Fruit fly (Drosophila melanogaster) whole organism, embryonic: ENCODE data around the gene CG16985.
A peak's percentile ranks its signal among the peaks of the same experiment; 100 is the strongest.

ENCODE experiments used
- Aef1 ChIP-seq: fragments of 200-800 bp; sonication (Bioruptor generic); IDR thresholded peaks from 3 replicates; pipeline ENCODE4 v1.3.6; 2022; ENCODE audit warnings: missing biosample characterization, missing genetic modification characterization
- Bdp1 ChIP-seq: fragments of 200-800 bp; sonication (Bioruptor generic); optimal IDR thresholded peaks from 3 replicates; lab custom pipeline; 2016; ENCODE audit warnings: missing biosample characterization, missing genetic modification characterization
- CG10267 ChIP-seq: fragments of 200-800 bp; sonication (Bioruptor generic); optimal IDR thresholded peaks from 2 replicates; lab custom pipeline; 2018; ENCODE audit warnings: missing biosample characterization, mild to moderate bottlenecking, missing genetic modification characterization, moderate library complexity
- CG10431 ChIP-seq: fragments of 200-800 bp; sonication (Bioruptor generic); optimal IDR thresholded peaks from 3 replicates; lab custom pipeline; 2018; ENCODE audit warnings: missing biosample characterization, mild to moderate bottlenecking, missing genetic modification characterization
- CG10565 ChIP-seq: fragments of 200-800 bp; sonication (Bioruptor generic); optimal IDR thresholded peaks from 3 replicates; lab custom pipeline; 2016; ENCODE audit warnings: missing biosample characterization, mild to moderate bottlenecking, missing genetic modification characterization
- CG10654 ChIP-seq: fragments of 200-800 bp; sonication (Bioruptor generic); optimal IDR thresholded peaks from 2 replicates; lab custom pipeline; 2016; ENCODE audit warnings: missing biosample characterization, missing genetic modification characterization
- CG16813 ChIP-seq: fragments of 200-800 bp; sonication (Bioruptor generic); IDR thresholded peaks from 3 replicates; pipeline ENCODE4 v1.3.6; 2022; ENCODE audit warnings: missing biosample characterization, missing genetic modification characterization; ENCODE audit not compliant: partially characterized antibody
- CG17385 ChIP-seq: fragments of 200-800 bp; sonication (Bioruptor generic); optimal IDR thresholded peaks from 3 replicates; lab custom pipeline; 2018; ENCODE audit warnings: missing biosample characterization, mild to moderate bottlenecking, missing genetic modification characterization
- CG17802 ChIP-seq: fragments of 200-800 bp; sonication (Bioruptor generic); optimal IDR thresholded peaks from 2 replicates; lab custom pipeline; 2018; ENCODE audit warnings: missing biosample characterization, mild to moderate bottlenecking, missing genetic modification characterization, moderate library complexity
- CG17829 ChIP-seq: fragments of 200-800 bp; optimal IDR thresholded peaks from 2 replicates; lab custom pipeline; 2019; ENCODE audit warnings: missing biosample characterization, mild to moderate bottlenecking, missing genetic modification characterization, moderate library complexity
- CG2116 ChIP-seq: fragments of 200-800 bp; sonication (Bioruptor generic); optimal IDR thresholded peaks from 3 replicates; lab custom pipeline; 2018; ENCODE audit warnings: missing biosample characterization, mild to moderate bottlenecking, missing genetic modification characterization
- CG2120 ChIP-seq: fragments of 200-800 bp; sonication (Bioruptor generic); optimal IDR thresholded peaks from 3 replicates; lab custom pipeline; 2016; ENCODE audit warnings: missing biosample characterization, missing genetic modification characterization
- CG2678 ChIP-seq: fragments of 200-800 bp; sonication (Bioruptor generic); optimal IDR thresholded peaks from 3 replicates; lab custom pipeline; 2019; ENCODE audit warnings: missing biosample characterization, mild to moderate bottlenecking, missing genetic modification characterization, moderate library complexity
- CG2712 ChIP-seq: fragments of 200-800 bp; optimal IDR thresholded peaks from 3 replicates; lab custom pipeline; 2019; ENCODE audit warnings: missing biosample characterization, mild to moderate bottlenecking, missing genetic modification characterization, moderate library complexity
- CG30403 ChIP-seq: fragments of 200-800 bp; sonication (Bioruptor generic); optimal IDR thresholded peaks from 3 replicates; lab custom pipeline; 2016; ENCODE audit warnings: missing biosample characterization, missing genetic modification characterization
- CG4282 ChIP-seq: fragments of 200-800 bp; sonication (Bioruptor generic); optimal IDR thresholded peaks from 2 replicates; lab custom pipeline; 2016; ENCODE audit warnings: missing biosample characterization, missing genetic modification characterization
- CG4404 ChIP-seq: fragments of 200-800 bp; sonication (Bioruptor generic); IDR thresholded peaks from 2 replicates; pipeline ENCODE4 v1.3.6; 2022; ENCODE audit warnings: missing biosample characterization, missing genetic modification characterization
- CG4820 ChIP-seq: fragments of 200-800 bp; sonication (Bioruptor generic); optimal IDR thresholded peaks from 3 replicates; lab custom pipeline; 2016; ENCODE audit warnings: missing biosample characterization, missing genetic modification characterization
- CG6272 ChIP-seq: fragments of 200-800 bp; sonication (Bioruptor generic); IDR thresholded peaks from 2 replicates; pipeline ENCODE4 v1.3.6; 2022; ENCODE audit warnings: missing biosample characterization, missing genetic modification characterization
- CG6765 ChIP-seq: fragments of 200-800 bp; sonication (Bioruptor generic); optimal IDR thresholded peaks from 3 replicates; lab custom pipeline; 2017; ENCODE audit warnings: missing biosample characterization, mild to moderate bottlenecking, missing genetic modification characterization
- CG6791 ChIP-seq: fragments of 200-800 bp; sonication (Bioruptor generic); IDR thresholded peaks from 3 replicates; pipeline ENCODE4 v1.3.6; 2022; ENCODE audit warnings: missing biosample characterization, missing genetic modification characterization; ENCODE audit not compliant: partially characterized antibody
- CG9437 ChIP-seq: fragments of 200-800 bp; sonication (Bioruptor generic); optimal IDR thresholded peaks from 2 replicates; lab custom pipeline; 2018; ENCODE audit warnings: missing biosample characterization, mild to moderate bottlenecking, missing genetic modification characterization
- CkIIα-i1 ChIP-seq: fragments of 200-800 bp; sonication (Bioruptor generic); IDR thresholded peaks from 2 replicates; pipeline ENCODE4 v1.3.6; 2022; ENCODE audit warnings: missing biosample characterization, missing genetic modification characterization
- Dek ChIP-seq: fragments of 200-800 bp; sonication (Bioruptor generic); optimal IDR thresholded peaks from 3 replicates; lab custom pipeline; 2019; ENCODE audit warnings: missing biosample characterization, mild to moderate bottlenecking, missing genetic modification characterization, moderate library complexity
- Drgx ChIP-seq: fragments of 200-800 bp; sonication (Bioruptor generic); IDR thresholded peaks from 2 replicates; pipeline ENCODE4 v1.3.6; 2022; ENCODE audit warnings: missing biosample characterization, missing genetic modification characterization
- E2f1 ChIP-seq: fragments of 200-800 bp; sonication (Bioruptor generic); IDR thresholded peaks from 2 replicates; pipeline ENCODE4 v1.3.6; 2022; ENCODE audit warnings: missing biosample characterization, missing genetic modification characterization
- MESR4 ChIP-seq: fragments of 200-800 bp; sonication (Bioruptor generic); optimal IDR thresholded peaks from 2 replicates; lab custom pipeline; 2018; ENCODE audit warnings: missing biosample characterization, mild to moderate bottlenecking, missing genetic modification characterization, moderate library complexity
- Myb ChIP-seq: fragments of 200-800 bp; sonication (Bioruptor generic); optimal IDR thresholded peaks from 2 replicates; lab custom pipeline; 2016; ENCODE audit warnings: missing biosample characterization, missing genetic modification characterization
- ab ChIP-seq: fragments of 200-800 bp; sonication (Bioruptor generic); optimal IDR thresholded peaks from 2 replicates; lab custom pipeline; 2016; ENCODE audit warnings: missing biosample characterization, missing genetic modification characterization
- abd-A ChIP-seq: fragments of 200-800 bp; sonication (Bioruptor generic); optimal IDR thresholded peaks from 3 replicates; lab custom pipeline; 2019; ENCODE audit warnings: missing biosample characterization, mild to moderate bottlenecking, missing genetic modification characterization, moderate library complexity
- chif ChIP-seq, 2 experiments: fragments of 200-800 bp; sonication (Bioruptor generic); optimal IDR thresholded peaks; 3 replicates each; lab custom pipeline; 2016; ENCODE audit warnings: missing biosample characterization in 2 of 2, missing genetic modification characterization in 2 of 2
- da ChIP-seq: fragments of 200-800 bp; sonication (Bioruptor generic); optimal IDR thresholded peaks from 2 replicates; lab custom pipeline; 2016; ENCODE audit warnings: missing biosample characterization, missing genetic modification characterization
- dm ChIP-seq: fragments of 200-800 bp; sonication (Bioruptor generic); optimal IDR thresholded peaks from 3 replicates; lab custom pipeline; 2016; ENCODE audit warnings: missing biosample characterization, missing genetic modification characterization
- dpn ChIP-seq, 2 experiments: fragments of 200-800 bp; sonication (Bioruptor generic); optimal IDR thresholded peaks; 3 replicates each; lab custom pipeline; 2016; ENCODE audit warnings: missing biosample characterization in 2 of 2, missing genetic modification characterization in 2 of 2
- ems ChIP-seq: fragments of 200-800 bp; sonication (Bioruptor generic); optimal IDR thresholded peaks from 3 replicates; lab custom pipeline; 2016; ENCODE audit warnings: missing biosample characterization, missing genetic modification characterization
- hth ChIP-seq: fragments of >200 bp; optimal IDR thresholded peaks from 2 replicates; lab custom pipeline; 2017; ENCODE audit warnings: inconsistent platforms
- jigr1 ChIP-seq: fragments of 200-800 bp; sonication (Bioruptor generic); IDR thresholded peaks from 3 replicates; pipeline ENCODE4 v1.3.6; 2022; ENCODE audit warnings: missing biosample characterization, missing genetic modification characterization
- jumu ChIP-seq: fragments of 200-800 bp; sonication (Bioruptor generic); optimal IDR thresholded peaks from 3 replicates; lab custom pipeline; 2016; ENCODE audit warnings: missing biosample characterization, missing genetic modification characterization
- lilli ChIP-seq: fragments of 200-800 bp; sonication (Bioruptor generic); optimal IDR thresholded peaks from 3 replicates; lab custom pipeline; 2016; ENCODE audit warnings: missing biosample characterization, missing genetic modification characterization
- lmd ChIP-seq: fragments of 200-800 bp; sonication (Bioruptor generic); IDR thresholded peaks from 2 replicates; pipeline ENCODE4 v1.3.6; 2022; ENCODE audit warnings: missing biosample characterization, missing genetic modification characterization
- lola ChIP-seq, 3 experiments: fragments of >200 bp in 2 of 3; fragments of 200-800 bp in 1 of 3; sonication (Bioruptor generic) in 1 of 3; optimal IDR thresholded peaks; 2 replicates each; lab custom pipeline; 2017 to 2019; ENCODE audit warnings: missing biosample characterization in 3 of 3, missing genetic modification characterization in 3 of 3, mild to moderate bottlenecking in 1 of 3, moderate library complexity in 1 of 3
- nau ChIP-seq: fragments of 200-800 bp; sonication (Bioruptor generic); optimal IDR thresholded peaks from 3 replicates; lab custom pipeline; 2017; ENCODE audit warnings: missing biosample characterization, mild to moderate bottlenecking, missing genetic modification characterization, missing genetic modification reagents
- pfk ChIP-seq: fragments of 200-800 bp; sonication (Bioruptor generic); optimal IDR thresholded peaks from 2 replicates; lab custom pipeline; 2018; ENCODE audit warnings: missing biosample characterization, mild to moderate bottlenecking, missing genetic modification characterization, moderate library complexity
- sens-2 ChIP-seq: fragments of 200-800 bp; sonication (Bioruptor generic); IDR thresholded peaks from 2 replicates; pipeline ENCODE4 v1.3.6; 2022; ENCODE audit warnings: missing biosample characterization, missing genetic modification characterization
- shn ChIP-seq: fragments of 200-800 bp; sonication (Bioruptor generic); optimal IDR thresholded peaks from 3 replicates; lab custom pipeline; 2016; ENCODE audit warnings: missing biosample characterization, missing genetic modification characterization
- ssp ChIP-seq: fragments of 200-800 bp; sonication (Bioruptor generic); IDR thresholded peaks from 2 replicates; pipeline ENCODE4 v1.3.6; 2022; ENCODE audit warnings: missing biosample characterization, missing genetic modification characterization
- tx ChIP-seq: fragments of 200-800 bp; sonication (Bioruptor generic); optimal IDR thresholded peaks from 2 replicates; lab custom pipeline; 2016; ENCODE audit warnings: missing biosample characterization, missing genetic modification characterization
- wor ChIP-seq: fragments of 200-800 bp; sonication (Bioruptor generic); IDR thresholded peaks from 2 replicates; pipeline ENCODE4 v1.3.6; 2022; ENCODE audit warnings: missing biosample characterization, missing genetic modification characterization
- zen2 ChIP-seq: fragments of 200-800 bp; sonication (Bioruptor generic); IDR thresholded peaks from 3 replicates; pipeline ENCODE4 v1.3.6; 2022; ENCODE audit warnings: missing biosample characterization, missing genetic modification characterization; ENCODE audit not compliant: partially characterized antibody
- zfh2 ChIP-seq: fragments of 200-800 bp; sonication (Bioruptor generic); optimal IDR thresholded peaks from 2 replicates; lab custom pipeline; 2016; ENCODE audit warnings: missing biosample characterization, missing genetic modification characterization

CG16985 gene

dm6 chr3L:2552116-2552843, 46.8 kb upstream of the CG16985 start (continued):
- TF ChIP-seq lola (GFP tag; optimal IDR thresholded peaks at IDR 0.05; lab: Kevin White, UChicago) = peak in 1 of 3 experiments; percentile 77
- peak; percentile 60; the same call in 1 of the 2 replicates for TF ChIP-seq sens-2 (GFP tag; lab: Robert Waterston, UW)
- TF ChIP-seq CG2120 (GFP tag; lab: Kevin White, UChicago) = peak; percentile 53
- no peak for TF ChIP-seq da (GFP tag; lab: Kevin White, UChicago)
- peak; percentile 48 for TF ChIP-seq tx (GFP tag; lab: Kevin White, UChicago)
- TF ChIP-seq ab (GFP tag; lab: Kevin White, UChicago) = no peak
- peak; percentile 19 for TF ChIP-seq CG17802
- no peak for TF ChIP-seq CG16813
- peak; percentile 78 for TF ChIP-seq CG10267 (tag; lab: Kevin White, UChicago)
- peak; percentile 69 for TF ChIP-seq CG4820 (GFP tag; lab: Kevin White, UChicago)
- TF ChIP-seq CG2678 (tag; lab: Kevin White, UChicago) = peak; percentile 74
- no peak for TF ChIP-seq zfh2 (GFP tag; lab: Kevin White, UChicago)
- no peak for TF ChIP-seq E2f1
- peak; percentile 41 to 63 for TF ChIP-seq dpn (GFP tag; optimal IDR thresholded peaks at IDR 0.05; lab: Kevin White, UChicago)
- TF ChIP-seq CG17829 = peak; percentile 82
- no peak for TF ChIP-seq CG4282
- TF ChIP-seq Dek (tag; lab: Kevin White, UChicago) = peak; percentile 23
- no peak for TF ChIP-seq jigr1 (GFP tag; lab: Robert Waterston, UW)
- 0 out of 2 replicates have a peak, but pooled peaks have one; percentile 37 for TF ChIP-seq wor (GFP tag; lab: Robert Waterston, UW)
- no peak for TF ChIP-seq ssp
- peak; percentile 49 for TF ChIP-seq dm (GFP tag; lab: Kevin White, UChicago)
- TF ChIP-seq CG17385 = peak; percentile 47
- TF ChIP-seq CG6765 (GFP tag; lab: Kevin White, UChicago) = no peak
- TF ChIP-seq abd-A (tag; lab: Kevin White, UChicago) = peak; percentile 41
- TF ChIP-seq pfk = no peak
- peak; percentile 55 for TF ChIP-seq jumu (GFP tag; lab: Kevin White, UChicago)
- no peak for TF ChIP-seq CG6791 (GFP tag; lab: Robert Waterston, UW)
- TF ChIP-seq Myb (GFP tag; lab: Kevin White, UChicago) = peak; percentile 8
- TF ChIP-seq hth = no peak
- TF ChIP-seq CG9437 = peak; percentile 43
- peak; percentile 70 for TF ChIP-seq CG30403 (GFP tag; lab: Kevin White, UChicago)
- peak; percentile 49 for TF ChIP-seq lilli (GFP tag; lab: Kevin White, UChicago)
- TF ChIP-seq CG2116 (GFP tag; lab: Kevin White, UChicago) = peak; percentile 18
- no peak for TF ChIP-seq zen2 (GFP tag; lab: Robert Waterston, UW)
- TF ChIP-seq CG2712 = peak; percentile 87
- TF ChIP-seq CG10565 (GFP tag; lab: Kevin White, UChicago) = no peak
- no peak for TF ChIP-seq CG4404
- TF ChIP-seq Bdp1 = no peak
- TF ChIP-seq CG6272 (GFP tag; lab: Robert Waterston, UW) = no peak
- TF ChIP-seq ems (GFP tag; lab: Kevin White, UChicago) = peak; percentile 59
- TF ChIP-seq chif (GFP tag; optimal IDR thresholded peaks at IDR 0.05; lab: Kevin White, UChicago) = peak; percentile 49 to 76
- peak; percentile 54; the same call in 2 of the 3 replicates for TF ChIP-seq Aef1
- peak; percentile 50 for TF ChIP-seq CG10431 (GFP tag; lab: Kevin White, UChicago)
- TF ChIP-seq Drgx = peak; percentile 76
- no peak for TF ChIP-seq MESR4
- peak; percentile 44; the same call in 1 of the 2 replicates for TF ChIP-seq lmd
- TF ChIP-seq CkIIα-i1 (GFP tag; lab: Robert Waterston, UW) = no peak
- TF ChIP-seq shn (GFP tag; lab: Kevin White, UChicago) = peak; percentile 18
- TF ChIP-seq CG10654 (GFP tag; lab: Kevin White, UChicago) = peak; percentile 59
- peak; percentile 69 for TF ChIP-seq nau (GFP tag; lab: Kevin White, UChicago)
